Worm (Caenorhabditis elegans): ENCODE results near the gene ZK250.14.

Gene ZK250.14

ce11 chrII:1928578-1928977 lies 16.4 kb downstream of the ZK250.14 start:
- no peak for TF ChIP-seq hmg-4 (GFP tag; optimal IDR thresholded peaks at IDR 0.05)
- TF ChIP-seq aly-1 (tag; optimal IDR thresholded peaks at IDR 0.05): no peak
- no peak for TF ChIP-seq F13C5.2 (tag; optimal IDR thresholded peaks at IDR 0.05)
- TF ChIP-seq sea-1 (GFP tag; conservative IDR thresholded peaks at IDR 0.05): no peak
- no peak for TF ChIP-seq B0310.2 (tag; optimal IDR thresholded peaks at IDR 0.05)
- TF ChIP-seq flt-1 (GFP tag; IDR thresholded peaks at IDR 0.05): no peak
- TF ChIP-seq pes-1 (GFP tag; IDR thresholded peaks at IDR 0.05): no peak
- TF ChIP-seq ama-1 (optimal IDR thresholded peaks at IDR 0.05): no peak

- TF ChIP-seq hmbx-1 (tag; optimal IDR thresholded peaks at IDR 0.05) (no peak), aly-1 (tag; optimal IDR thresholded peaks at IDR 0.05) (no peak), ceh-36 (tag; optimal IDR thresholded peaks at IDR 0.05) (no peak), sea-1 (GFP tag; conservative IDR thresholded peaks at IDR 0.05) (no peak), B0310.2 (tag; optimal IDR thresholded peaks at IDR 0.05) (no peak), hmg-4 (GFP tag; optimal IDR thresholded peaks at IDR 0.05) (no peak), tbx-11 (GFP tag; IDR thresholded peaks at IDR 0.05) (no peak), flt-1 (GFP tag; IDR thresholded peaks at IDR 0.05) (no peak), ama-1 (optimal IDR thresholded peaks at IDR 0.05) (no peak), scrt-1 (GFP tag; IDR thresholded peaks at IDR 0.05) (no peak), tra-4 (tag; optimal IDR thresholded peaks at IDR 0.05) (no peak), ceh-13 (GFP tag; optimal IDR thresholded peaks at IDR 0.05) (no peak), ets-7 (tag; optimal IDR thresholded peaks at IDR 0.05) (no peak), hnd-1 (tag; optimal IDR thresholded peaks at IDR 0.05) (no peak), tbx-37 (GFP tag; conservative IDR thresholded peaks at IDR 0.05) (no peak), F13C5.2 (tag; optimal IDR thresholded peaks at IDR 0.05) (no peak), pes-1 (GFP tag; IDR thresholded peaks at IDR 0.05) (no peak)
These were observed 18.8 kb downstream of the ZK250.14 start, which contains the start of gene F52C6.2 for ce11 chrII:1926162-1926561. Gene F52C6.2 (plus strand): TSS chrII:1926462.

ce11 chrII:1924459-1924858 lies 20.5 kb downstream of the ZK250.14 start, which contains the start of gene F52C6.3:
Gene F52C6.3 (plus strand): TSS chrII:1924759.
- TF ChIP-seq hnd-1 (tag; optimal IDR thresholded peaks at IDR 0.05) (no peak), ama-1 (optimal IDR thresholded peaks at IDR 0.05) (no peak)

ce11 chrII:1922665-1923187 lies 22.3 kb downstream of the ZK250.14 start, which contains the start of the genes bath-2 and F52C6.4:
Gene bath-2 (minus strand): TSS chrII:1922765.
Gene F52C6.4 (plus strand): TSS chrII:1923137.
- no peak for TF ChIP-seq ets-7 (tag; optimal IDR thresholded peaks at IDR 0.05)
- no peak for TF ChIP-seq hnd-1 (tag; optimal IDR thresholded peaks at IDR 0.05)
- no peak for TF ChIP-seq flt-1 (GFP tag; IDR thresholded peaks at IDR 0.05)
- no peak for TF ChIP-seq hmbx-1 (tag; optimal IDR thresholded peaks at IDR 0.05)
- no peak for TF ChIP-seq ceh-36 (tag; optimal IDR thresholded peaks at IDR 0.05)
- no peak for TF ChIP-seq tbx-11 (GFP tag; IDR thresholded peaks at IDR 0.05)
- TF ChIP-seq scrt-1 (GFP tag; IDR thresholded peaks at IDR 0.05): no peak
- no peak for TF ChIP-seq F13C5.2 (tag; optimal IDR thresholded peaks at IDR 0.05)
- TF ChIP-seq B0310.2 (tag; optimal IDR thresholded peaks at IDR 0.05): no peak
- TF ChIP-seq ama-1 (optimal IDR thresholded peaks at IDR 0.05): no peak
- TF ChIP-seq tbx-37 (GFP tag; conservative IDR thresholded peaks at IDR 0.05): no peak
- no peak for TF ChIP-seq hmg-4 (GFP tag; optimal IDR thresholded peaks at IDR 0.05)
- TF ChIP-seq pes-1 (GFP tag; IDR thresholded peaks at IDR 0.05): no peak
- TF ChIP-seq aly-1 (tag; optimal IDR thresholded peaks at IDR 0.05): no peak

- TF ChIP-seq flt-1 (GFP tag; IDR thresholded peaks at IDR 0.05) (no peak), scrt-1 (GFP tag; IDR thresholded peaks at IDR 0.05) (no peak), ceh-13 (GFP tag; optimal IDR thresholded peaks at IDR 0.05) (no peak), hnd-1 (tag; optimal IDR thresholded peaks at IDR 0.05) (no peak), aly-1 (tag; optimal IDR thresholded peaks at IDR 0.05) (no peak), ets-7 (tag; optimal IDR thresholded peaks at IDR 0.05) (no peak), F13C5.2 (tag; optimal IDR thresholded peaks at IDR 0.05) (no peak), B0310.2 (tag; optimal IDR thresholded peaks at IDR 0.05) (no peak), hmg-4 (GFP tag; optimal IDR thresholded peaks at IDR 0.05) (no peak), ceh-36 (tag; optimal IDR thresholded peaks at IDR 0.05) (no peak), tra-4 (tag; optimal IDR thresholded peaks at IDR 0.05) (no peak), pes-1 (GFP tag; IDR thresholded peaks at IDR 0.05) (no peak), ama-1 (optimal IDR thresholded peaks at IDR 0.05) (no peak), tbx-11 (GFP tag; IDR thresholded peaks at IDR 0.05) (no peak), sea-1 (GFP tag; conservative IDR thresholded peaks at IDR 0.05) (no peak)
These were observed 24.0 kb downstream of the ZK250.14 start, which contains the start of gene bath-7 for ce11 chrII:1921018-1921417. Gene bath-7 (minus strand): TSS chrII:1921118.

- TF ChIP-seq aly-1 (tag; optimal IDR thresholded peaks at IDR 0.05) (no peak), tbx-37 (GFP tag; conservative IDR thresholded peaks at IDR 0.05) (no peak), pes-1 (GFP tag; IDR thresholded peaks at IDR 0.05) (no peak), flt-1 (GFP tag; IDR thresholded peaks at IDR 0.05) (no peak), ets-7 (tag; optimal IDR thresholded peaks at IDR 0.05) (no peak), F13C5.2 (tag; optimal IDR thresholded peaks at IDR 0.05) (no peak), sea-1 (GFP tag; conservative IDR thresholded peaks at IDR 0.05) (no peak), hmbx-1 (tag; optimal IDR thresholded peaks at IDR 0.05) (no peak), scrt-1 (GFP tag; IDR thresholded peaks at IDR 0.05) (no peak), ama-1 (optimal IDR thresholded peaks at IDR 0.05) (no peak), tbx-11 (GFP tag; IDR thresholded peaks at IDR 0.05) (no peak), ceh-36 (tag; optimal IDR thresholded peaks at IDR 0.05) (no peak), B0310.2 (tag; optimal IDR thresholded peaks at IDR 0.05) (no peak), ceh-13 (GFP tag; optimal IDR thresholded peaks at IDR 0.05) (no peak), tra-4 (tag; optimal IDR thresholded peaks at IDR 0.05) (no peak), hmg-4 (GFP tag; optimal IDR thresholded peaks at IDR 0.05) (no peak), hnd-1 (tag; optimal IDR thresholded peaks at IDR 0.05) (no peak)
These were observed 27.1 kb downstream of the ZK250.14 start, which contains the start of gene bath-4 for ce11 chrII:1917862-1918261. Gene bath-4 (minus strand): TSS chrII:1917962.

- TF ChIP-seq F13C5.2 (tag; optimal IDR thresholded peaks at IDR 0.05) (no peak), hnd-1 (tag; optimal IDR thresholded peaks at IDR 0.05) (no peak), tbx-11 (GFP tag; IDR thresholded peaks at IDR 0.05) (no peak), pes-1 (GFP tag; IDR thresholded peaks at IDR 0.05) (no peak), tra-4 (tag; optimal IDR thresholded peaks at IDR 0.05) (no peak), ets-7 (tag; optimal IDR thresholded peaks at IDR 0.05) (no peak), scrt-1 (GFP tag; IDR thresholded peaks at IDR 0.05) (no peak), hmg-4 (GFP tag; optimal IDR thresholded peaks at IDR 0.05) (no peak), flt-1 (GFP tag; IDR thresholded peaks at IDR 0.05) (no peak), sea-1 (GFP tag; conservative IDR thresholded peaks at IDR 0.05) (no peak), ceh-13 (GFP tag; optimal IDR thresholded peaks at IDR 0.05) (no peak), tbx-37 (GFP tag; conservative IDR thresholded peaks at IDR 0.05) (no peak), ceh-36 (tag; optimal IDR thresholded peaks at IDR 0.05) (no peak), ama-1 (optimal IDR thresholded peaks at IDR 0.05) (no peak)
These were observed 32.3 kb downstream of the ZK250.14 start, which contains the start of gene math-31 for ce11 chrII:1912741-1913140. Gene math-31 (minus strand): TSS chrII:1912841.
